Worm (Caenorhabditis elegans): ENCODE measurements around the gene F28H7.8.

Gene F28H7.8

DNA sequence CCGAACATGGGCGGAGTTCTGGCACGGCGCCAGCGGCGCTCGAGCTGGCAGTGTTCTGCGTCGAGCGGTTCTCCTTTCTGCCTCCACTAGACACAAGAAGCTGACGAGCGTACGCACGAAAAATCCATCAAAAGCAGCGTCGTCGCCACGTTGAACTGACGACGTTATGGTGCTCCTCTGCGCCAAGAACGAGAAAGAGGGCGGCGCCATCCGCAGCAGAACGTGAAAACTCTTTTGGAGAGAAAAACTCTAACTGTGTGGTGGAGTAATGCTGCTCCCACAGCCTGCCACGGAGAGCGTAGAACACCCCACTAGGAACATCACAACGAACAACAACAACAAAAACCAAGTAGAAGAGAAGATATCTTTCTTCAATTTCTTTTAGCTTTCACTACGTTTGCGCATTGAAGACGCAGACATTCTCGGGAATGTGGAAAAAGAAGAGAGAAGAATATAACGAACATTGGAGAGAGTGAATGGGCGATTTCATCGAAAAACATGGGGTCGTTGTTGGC, 36.8 kb upstream of the F28H7.8 start:
- no peak for TF ChIP-seq ceh-58 (GFP tag; IDR thresholded peaks at IDR 0.05)
- peak; percentile 73 for TF ChIP-seq K12H6.12 (tag; optimal IDR thresholded peaks at IDR 0.05)
- TF ChIP-seq rec-8 (tag; optimal IDR thresholded peaks at IDR 0.05), result no peak
- TF ChIP-seq F52B5.7 (tag; optimal IDR thresholded peaks at IDR 0.05), result no peak
- 0 out of 2 replicates have a peak, but pooled peaks have one; percentile 24 for TF ChIP-seq F37B4.10 (GFP tag; IDR thresholded peaks at IDR 0.05)
- TF ChIP-seq T07F8.4 (tag; optimal IDR thresholded peaks at IDR 0.05), result no peak
- no peak for TF ChIP-seq atf-7 (tag; optimal IDR thresholded peaks at IDR 0.05)
- TF ChIP-seq ceh-40 (GFP tag; IDR thresholded peaks at IDR 0.05), result no peak
- TF ChIP-seq snpc-3.4 (tag; optimal IDR thresholded peaks at IDR 0.05), result no peak
- 0 out of 2 replicates have a peak, but pooled peaks have one; percentile 26 for TF ChIP-seq mcd-1 (GFP tag; IDR thresholded peaks at IDR 0.05)
- peak; percentile 88 for TF ChIP-seq zfh-2 (GFP tag; conservative IDR thresholded peaks at IDR 0.05)

DNA sequence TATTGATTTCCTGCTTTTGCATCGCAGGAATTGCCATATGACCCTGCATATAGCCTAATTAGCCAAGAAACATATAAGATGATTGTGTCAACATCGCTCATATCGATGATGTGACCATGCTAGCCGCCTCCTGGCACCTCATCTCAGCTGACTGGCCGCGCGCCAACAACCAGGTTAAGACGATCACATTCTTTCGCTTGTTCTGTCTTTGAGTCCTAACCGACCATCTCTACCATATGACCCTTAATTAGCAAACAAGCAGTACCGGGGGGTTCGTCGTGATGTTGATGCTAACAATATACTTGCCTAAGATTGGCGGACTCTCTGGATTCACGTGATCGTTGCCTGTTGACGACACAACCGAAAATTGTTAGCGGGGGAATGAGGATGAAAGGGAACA, 36.2 kb upstream of the F28H7.8 start:
- TF ChIP-seq lsy-27 (tag; optimal IDR thresholded peaks at IDR 0.05; ENCODE audit: borderline replicate concordance, insufficient read depth), result no peak
- TF ChIP-seq C06A6.2 (GFP tag; conservative IDR thresholded peaks at IDR 0.05), result no peak
- TF ChIP-seq mcd-1 (GFP tag; IDR thresholded peaks at IDR 0.05), result no peak
- 0 out of 2 replicates have a peak, but pooled peaks have one; percentile 6 for TF ChIP-seq madf-6 (GFP tag; IDR thresholded peaks at IDR 0.05)
- TF ChIP-seq lin-26 (GFP tag; IDR thresholded peaks at IDR 0.05), result no peak
- no peak for TF ChIP-seq rec-8 (tag; optimal IDR thresholded peaks at IDR 0.05)
- TF ChIP-seq cebp-1 (GFP tag; IDR thresholded peaks at IDR 0.05), result no peak
- TF ChIP-seq cebp-1 (tag; optimal IDR thresholded peaks at IDR 0.05), result peak; percentile 15
- no peak for TF ChIP-seq B0336.3 (GFP tag; IDR thresholded peaks at IDR 0.05)
- TF ChIP-seq snpc-3.4 (tag; optimal IDR thresholded peaks at IDR 0.05), result no peak
- TF ChIP-seq attf-5 (GFP tag; optimal IDR thresholded peaks at IDR 0.05), result peak; percentile 17
- no peak for TF ChIP-seq F22D6.2 (tag; optimal IDR thresholded peaks at IDR 0.05)
- TF ChIP-seq rpc-1 (optimal IDR thresholded peaks at IDR 0.05), result no peak
- no peak for TF ChIP-seq rpc-1 (tag; optimal IDR thresholded peaks at IDR 0.05)
- 0 out of 2 replicates have a peak, but pooled peaks have one; percentile 55 for TF ChIP-seq egl-44 (GFP tag; IDR thresholded peaks at IDR 0.05)
- no peak for TF ChIP-seq ceh-58 (GFP tag; IDR thresholded peaks at IDR 0.05)
- no peak for TF ChIP-seq lag-1 (GFP tag; IDR thresholded peaks at IDR 0.05)
- TF ChIP-seq dpff-1 (tag; optimal IDR thresholded peaks at IDR 0.05), result no peak
- TF ChIP-seq lsl-1 (GFP tag; optimal IDR thresholded peaks at IDR 0.05), result no peak

DNA sequence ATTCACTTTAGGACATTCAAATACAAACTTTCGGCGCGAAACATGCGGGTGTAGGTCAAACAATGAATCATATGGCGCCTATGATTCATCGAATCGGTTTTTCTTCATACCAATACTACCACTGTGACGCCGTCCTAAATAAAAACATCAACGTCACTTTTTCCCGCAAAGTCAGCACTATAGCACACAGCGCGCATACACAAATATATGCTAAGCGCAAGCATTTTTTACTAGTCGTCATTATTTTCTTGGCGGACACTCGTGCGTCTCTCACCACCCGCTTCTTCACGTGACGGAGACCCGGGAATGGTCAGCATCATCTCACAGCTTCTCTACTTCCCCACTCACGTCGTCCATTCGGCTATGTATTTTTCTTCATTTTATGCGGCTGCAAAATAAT, 35.6 kb upstream of the F28H7.8 start:
- no peak for TF ChIP-seq attf-3 (GFP tag; conservative IDR thresholded peaks at IDR 0.05)
- no peak for TF ChIP-seq Y56A3A.18 (GFP tag; IDR thresholded peaks at IDR 0.05)
- TF ChIP-seq mxl-1 (tag; optimal IDR thresholded peaks at IDR 0.05), result no peak
- no peak for TF ChIP-seq dpff-1 (tag; optimal IDR thresholded peaks at IDR 0.05)
- TF ChIP-seq hrde-1 (tag; optimal IDR thresholded peaks at IDR 0.05; ENCODE audit: borderline replicate concordance), result no peak
- TF ChIP-seq F57C9.4 (tag; optimal IDR thresholded peaks at IDR 0.05), result no peak
- no peak for TF ChIP-seq cebp-1 (GFP tag; IDR thresholded peaks at IDR 0.05)
- no peak for TF ChIP-seq cebp-1 (tag; optimal IDR thresholded peaks at IDR 0.05)
- TF ChIP-seq chd-7 (tag; optimal IDR thresholded peaks at IDR 0.05), result no peak
- TF ChIP-seq Y67H2A.10 (GFP tag; conservative IDR thresholded peaks at IDR 0.05), result no peak
- TF ChIP-seq zfh-2 (GFP tag; conservative IDR thresholded peaks at IDR 0.05), result no peak
- TF ChIP-seq snpc-3.4 (tag; optimal IDR thresholded peaks at IDR 0.05), result no peak
- TF ChIP-seq efl-1 (GFP tag; optimal IDR thresholded peaks at IDR 0.05), result no peak
- TF ChIP-seq pha-4 (tag; optimal IDR thresholded peaks at IDR 0.05), result no peak
- no peak for TF ChIP-seq ztf-18 (tag; optimal IDR thresholded peaks at IDR 0.05)
- no peak for TF ChIP-seq F33H1.4 (GFP tag; IDR thresholded peaks at IDR 0.05)
- no peak for TF ChIP-seq ceh-27 (GFP tag; optimal IDR thresholded peaks at IDR 0.05)
- TF ChIP-seq egl-44 (GFP tag; IDR thresholded peaks at IDR 0.05), result no peak
- no peak for TF ChIP-seq snpc-1.3 (tag; optimal IDR thresholded peaks at IDR 0.05; ENCODE audit: insufficient read depth)
- no peak for TF ChIP-seq dpl-1 (GFP tag; optimal IDR thresholded peaks at IDR 0.05)
- no peak for TF ChIP-seq F52B5.7 (tag; optimal IDR thresholded peaks at IDR 0.05)
